Worm (Caenorhabditis elegans) whole organism, L1 larva: ENCODE data around the gene ceh-88.

Source experiments
- elt-2 ChIP-seq: sonication (generic microtip); optimal IDR thresholded peaks from 2 replicates; lab custom pipeline; 2016; ENCODE audit warnings: missing genetic modification characterization, mild to moderate bottlenecking, inconsistent platforms, missing compliant biosample characterization, missing genetic modification reagents
- elt-3 ChIP-seq, 6 experiments: fragments of 150-350 bp in 1 of 6; sonication (generic microtip); optimal IDR thresholded peaks; 2 replicates each; lab custom pipeline; 2017 to 2018; ENCODE audit warnings: missing biosample characterization in 6 of 6, missing genetic modification characterization in 6 of 6, inconsistent platforms in 1 of 6

ce11 chrIV:17368292-17368691 lies 39.3 kb downstream of the ceh-88 start, which contains the start of gene trh-1:
- no peak for TF ChIP-seq elt-2 (tag; lab: Kevin White, UChicago)
- TF ChIP-seq elt-3 (tag; optimal IDR thresholded peaks at IDR 0.05; lab: Kevin White, UChicago), result no peak
